Worm (Caenorhabditis elegans) whole organism, L4 larva: ENCODE measurements around the gene osg-1.
A peak's percentile ranks its signal among the peaks of the same experiment; 100 is the strongest.

Experiments
- Y5F2A.4 ChIP-seq: fragments of 200-800 bp; sonication (Bioruptor generic); optimal IDR thresholded peaks from 2 replicates; lab custom pipeline; 2018; ENCODE audit warnings: mild to moderate bottlenecking, missing genetic modification characterization, missing compliant biosample characterization
- ces-1 ChIP-seq: fragments of 150-350 bp; sonication (generic microtip); optimal IDR thresholded peaks from 4 replicates; lab custom pipeline; 2014; ENCODE audit warnings: missing biosample characterization, missing genetic modification reagents, missing genetic modification characterization
- cey-2 ChIP-seq: sonication (generic microtip); optimal IDR thresholded peaks from 3 replicates; lab custom pipeline; 2017; ENCODE audit warnings: missing genetic modification characterization, mild to moderate bottlenecking, missing compliant biosample characterization, antibody characterized with exemption, borderline replicate concordance; ENCODE audit not compliant: insufficient read depth
- daf-16 ChIP-seq, 3 experiments: sonication (generic microtip); optimal IDR thresholded peaks; 2 replicates each; lab custom pipeline; 2016 to 2017; ENCODE audit warnings: missing genetic modification characterization in 3 of 3, missing genetic modification reagents in 3 of 3, mild to moderate bottlenecking in 2 of 3, missing compliant biosample characterization in 2 of 3, missing biosample characterization in 1 of 3, moderate library complexity in 1 of 3
- dmd-6 ChIP-seq: fragments of 200-800 bp; sonication (Bioruptor generic); IDR thresholded peaks from 2 replicates; pipeline ENCODE4 v1.3.6; 2022; ENCODE audit warnings: missing genetic modification reagents, missing genetic modification characterization, missing compliant biosample characterization
- egl-27 ChIP-seq: sonication (generic microtip); optimal IDR thresholded peaks from 3 replicates; lab custom pipeline; 2017; ENCODE audit warnings: missing biosample characterization, missing genetic modification reagents, missing genetic modification characterization
- egl-43 ChIP-seq: fragments of 200-800 bp; sonication (Bioruptor generic); IDR thresholded peaks from 2 replicates; pipeline ENCODE4 v1.3.6; 2022; ENCODE audit warnings: missing genetic modification reagents, missing genetic modification characterization, missing compliant biosample characterization
- lin-15B ChIP-seq: fragments of 150-350 bp; sonication (generic microtip); optimal IDR thresholded peaks from 3 replicates; lab custom pipeline; 2014; ENCODE audit warnings: missing biosample characterization, missing genetic modification characterization
- mep-1 ChIP-seq: fragments of 150-350 bp; sonication (generic microtip); optimal IDR thresholded peaks from 3 replicates; lab custom pipeline; 2014; ENCODE audit warnings: missing biosample characterization, missing genetic modification characterization
- mxl-3 ChIP-seq: fragments of 200-800 bp; sonication (Bioruptor generic); optimal IDR thresholded peaks from 2 replicates; lab custom pipeline; 2018; ENCODE audit warnings: mild to moderate bottlenecking, missing genetic modification characterization, missing compliant biosample characterization
- nhr-111 ChIP-seq: fragments of 200-800 bp; sonication (Bioruptor generic); optimal IDR thresholded peaks from 2 replicates; lab custom pipeline; 2018; ENCODE audit warnings: mild to moderate bottlenecking, missing genetic modification characterization, missing compliant biosample characterization
- nhr-41 ChIP-seq: fragments of 200-800 bp; sonication (Bioruptor generic); IDR thresholded peaks from 2 replicates; pipeline ENCODE4 v1.3.6; 2022; ENCODE audit warnings: missing genetic modification reagents, missing genetic modification characterization, missing compliant biosample characterization
- pqm-1 ChIP-seq: sonication (generic microtip); optimal IDR thresholded peaks from 2 replicates; lab custom pipeline; 2017; ENCODE audit warnings: missing biosample characterization, missing genetic modification characterization
- set-16 ChIP-seq: fragments of 200-800 bp; sonication (Bioruptor generic); IDR thresholded peaks from 2 replicates; pipeline ENCODE4 v1.3.6; 2022; ENCODE audit warnings: missing genetic modification reagents, missing genetic modification characterization, missing compliant biosample characterization
- tra-1 ChIP-seq: fragments of 200-800 bp; sonication (Bioruptor generic); IDR thresholded peaks from 2 replicates; pipeline ENCODE4 v1.3.6; 2022; ENCODE audit warnings: missing genetic modification reagents, missing genetic modification characterization, missing compliant biosample characterization
- zip-11 ChIP-seq: fragments of 200-800 bp; sonication (Bioruptor generic); IDR thresholded peaks from 2 replicates; pipeline ENCODE4 v1.3.6; 2022; ENCODE audit warnings: missing genetic modification characterization, missing compliant biosample characterization

Gene osg-1

ce11 chrIII:5546730-5547129 is 59.4 kb downstream of the osg-1 start, which contains the start of gene F09F7.5:
F09F7.5 (plus strand) TSS chrIII:5546987.
- no peak for TF ChIP-seq Y5F2A.4 (GFP tag; lab: Kevin White, UChicago)
- no peak for TF ChIP-seq lin-15B (tag; lab: Kevin White, UChicago)
- TF ChIP-seq cey-2 (tag; lab: Kevin White, UChicago), result no peak
- no peak for TF ChIP-seq egl-27 (tag; lab: Kevin White, UChicago)
- TF ChIP-seq nhr-111, result no peak
- TF ChIP-seq mep-1 (tag; lab: Kevin White, UChicago), result no peak
- TF ChIP-seq daf-16 (GFP tag; optimal IDR thresholded peaks at IDR 0.05; lab: Kevin White, UChicago), result no peak
- peak; percentile 30 for TF ChIP-seq daf-16 (tag; optimal IDR thresholded peaks at IDR 0.05; lab: Kevin White, UChicago)
- no peak for TF ChIP-seq ces-1 (GFP tag; lab: Kevin White, UChicago)
- TF ChIP-seq zip-11, result no peak
- no peak for TF ChIP-seq egl-43 (GFP tag; lab: Robert Waterston, UW)
- TF ChIP-seq mxl-3 (GFP tag; lab: Kevin White, UChicago), result peak; percentile 31
- TF ChIP-seq dmd-6, result peak; percentile 55
- no peak for TF ChIP-seq set-16 (GFP tag; lab: Robert Waterston, UW)
- TF ChIP-seq nhr-41, result no peak
- TF ChIP-seq pqm-1 (tag; lab: Kevin White, UChicago), result peak; percentile 70
- TF ChIP-seq tra-1 (GFP tag; lab: Robert Waterston, UW), result no peak
